Fruit fly (Drosophila melanogaster): Measurements from ENCODE around the gene CG4218.

DNA sequence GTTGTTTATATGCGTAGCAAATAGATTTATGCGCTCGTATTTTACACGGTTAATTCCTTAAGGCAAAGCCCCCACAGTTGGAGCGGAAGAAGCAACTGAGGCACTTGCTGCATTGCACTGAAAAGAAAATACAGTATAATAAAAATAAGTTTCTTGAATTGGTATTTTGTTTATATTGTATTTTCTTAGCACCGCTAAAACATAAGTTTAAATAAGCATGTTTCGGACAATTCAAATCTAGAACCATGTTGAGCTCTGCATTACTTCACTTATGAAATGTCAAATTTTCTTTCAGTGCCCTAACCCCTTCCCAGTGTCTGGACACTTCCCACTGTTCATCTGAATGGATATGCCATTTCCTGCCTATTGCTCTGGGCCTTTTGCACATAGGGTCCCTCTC, 25.9 kb upstream of the CG4218 start:
- no peak for TF ChIP-seq pan (optimal IDR thresholded peaks at IDR 0.05)
- no peak for TF ChIP-seq usp (GFP tag; optimal IDR thresholded peaks at IDR 0.05)
- no peak for TF ChIP-seq EcR (GFP tag; optimal IDR thresholded peaks at IDR 0.05)
- TF ChIP-seq psq (optimal IDR thresholded peaks at IDR 0.05): no peak
- TF ChIP-seq CG8478 (optimal IDR thresholded peaks at IDR 0.05): no peak
